Fruit fly (Drosophila melanogaster): ENCODE data around the gene disp.

Gene disp

dm6 chr3R:5824456-5824855 lies 31.7 kb downstream of the disp start, which contains the start of the genes Sec20 and dgrn (continued):
- peak; percentile 67 for TF ChIP-seq Ets97D (GFP tag; optimal IDR thresholded peaks at IDR 0.05)
- TF ChIP-seq ab (GFP tag; optimal IDR thresholded peaks at IDR 0.05): no peak
- TF ChIP-seq trem (tag; optimal IDR thresholded peaks at IDR 0.05): peak; percentile 95
- no peak for TF ChIP-seq dati (GFP tag; IDR thresholded peaks at IDR 0.05)
- peak; percentile 61 for TF ChIP-seq HLH3B (GFP tag; IDR thresholded peaks at IDR 0.05)
- no peak for TF ChIP-seq wdn (GFP tag; IDR thresholded peaks at IDR 0.05)
- peak; percentile 86 for TF ChIP-seq sens (GFP tag)
- peak; percentile 23 for TF ChIP-seq HLH54F (GFP tag; optimal IDR thresholded peaks at IDR 0.05)
- no peak for TF ChIP-seq pros (GFP tag; optimal IDR thresholded peaks at IDR 0.05)
- TF ChIP-seq bab2 (GFP tag; optimal IDR thresholded peaks at IDR 0.05): peak; percentile 21
- peak; percentile 70 for TF ChIP-seq ind (GFP tag; optimal IDR thresholded peaks at IDR 0.05)
- TF ChIP-seq H15 (GFP tag; IDR thresholded peaks at IDR 0.05): no peak; the same call in 2 of the 3 replicates
- peak; percentile 13 for TF ChIP-seq CG1233 (GFP tag; optimal IDR thresholded peaks at IDR 0.05)
- no peak for TF ChIP-seq fu2 (GFP tag; optimal IDR thresholded peaks at IDR 0.05)
- TF ChIP-seq CG4404 (GFP tag; IDR thresholded peaks at IDR 0.05): peak; percentile 53
- no peak for TF ChIP-seq CG8359 (GFP tag; optimal IDR thresholded peaks at IDR 0.05; ENCODE audit: borderline replicate concordance)
- peak; percentile 44 for TF ChIP-seq CG17385 (GFP tag; optimal IDR thresholded peaks at IDR 0.05)
- peak; percentile 9 for TF ChIP-seq CG6765 (GFP tag; optimal IDR thresholded peaks at IDR 0.05)
- TF ChIP-seq Doc2 (GFP tag; IDR thresholded peaks at IDR 0.05): no peak
- no peak for TF ChIP-seq Hand (GFP tag; optimal IDR thresholded peaks at IDR 0.05)
- TF ChIP-seq CG17359 (tag; optimal IDR thresholded peaks at IDR 0.05): peak; percentile 29
- TF ChIP-seq gsb (GFP tag; IDR thresholded peaks at IDR 0.05): no peak
- no peak for TF ChIP-seq fru (optimal IDR thresholded peaks at IDR 0.05)
- TF ChIP-seq grau (tag; optimal IDR thresholded peaks at IDR 0.05): peak; percentile 74
- peak; percentile 92 for TF ChIP-seq MBD-R2 (GFP tag; IDR thresholded peaks at IDR 0.05)
- peak; percentile 60 for TF ChIP-seq CG32532 (GFP tag; IDR thresholded peaks at IDR 0.05)
- no peak for TF ChIP-seq CG14667 (GFP tag; IDR thresholded peaks at IDR 0.05)
- no peak for TF ChIP-seq salm (tag; optimal IDR thresholded peaks at IDR 0.05)
- TF ChIP-seq tx (GFP tag; optimal IDR thresholded peaks at IDR 0.05): no peak
- TF ChIP-seq CG6175 (GFP tag; IDR thresholded peaks at IDR 0.05): no peak
- TF ChIP-seq kah (GFP tag; optimal IDR thresholded peaks at IDR 0.05): no peak
- no peak for TF ChIP-seq Atf6 (GFP tag; IDR thresholded peaks at IDR 0.05)
- TF ChIP-seq CG7963 (GFP tag; IDR thresholded peaks at IDR 0.05; ENCODE audit: partially characterized antibody): peak; percentile 84
- no peak for TF ChIP-seq mirr (GFP tag; optimal IDR thresholded peaks at IDR 0.05)
- peak; percentile 48 for TF ChIP-seq dm (GFP tag; optimal IDR thresholded peaks at IDR 0.05)
- no peak for TF ChIP-seq CG6654 (GFP tag; optimal IDR thresholded peaks at IDR 0.05)
- 0 out of 2 replicates have a peak, but pooled peaks have one; percentile 28 for TF ChIP-seq Taf1 (GFP tag; IDR thresholded peaks at IDR 0.05)
- TF ChIP-seq Nf-YB (GFP tag; optimal IDR thresholded peaks at IDR 0.05): no peak
- TF ChIP-seq CG17829 (tag; optimal IDR thresholded peaks at IDR 0.05): peak; percentile 80
- no peak for TF ChIP-seq en (GFP tag; optimal IDR thresholded peaks at IDR 0.05)
- TF ChIP-seq Mad (GFP tag; optimal IDR thresholded peaks at IDR 0.05): peak; percentile 48
- peak; percentile 55 for TF ChIP-seq zfh2 (GFP tag; optimal IDR thresholded peaks at IDR 0.05)
- TF ChIP-seq CG8944 (GFP tag; optimal IDR thresholded peaks at IDR 0.05): no peak
- no peak for TF ChIP-seq odd (GFP tag; optimal IDR thresholded peaks at IDR 0.05)
- no peak for TF ChIP-seq CG14441 (GFP tag; IDR thresholded peaks at IDR 0.05)
- TF ChIP-seq CG7271 (tag; optimal IDR thresholded peaks at IDR 0.05): peak; percentile 50
- peak; percentile 92 for TF ChIP-seq Ets65A (GFP tag)
- peak; percentile 31 for TF ChIP-seq cwo (GFP tag; optimal IDR thresholded peaks at IDR 0.05)
- peak; percentile 15 for TF ChIP-seq fd102C (GFP tag; optimal IDR thresholded peaks at IDR 0.05)
- TF ChIP-seq pfk (GFP tag; optimal IDR thresholded peaks at IDR 0.05): no peak
- TF ChIP-seq chn (GFP tag; optimal IDR thresholded peaks at IDR 0.05): peak; percentile 50
- TF ChIP-seq CG16813 (GFP tag; IDR thresholded peaks at IDR 0.05; ENCODE audit: partially characterized antibody): peak; percentile 96
- TF ChIP-seq CrebB (tag; optimal IDR thresholded peaks at IDR 0.05): peak; percentile 6

Measured in whole organism, embryonic.